Fruit fly (Drosophila melanogaster) Kc167 (cell line): Measurements from ENCODE around the gene CG32708.
"Not testable (repeated sequence)": the region's sequence is repeated elsewhere in the genome, so short reads cannot be mapped to it uniquely, and the experiment has no call there.

Experiments used
- Myc ChIP-seq: fragments of >200 bp; optimal IDR thresholded peaks from 2 replicates; lab custom pipeline; 2017; ENCODE audit warnings: missing external identifiers
- Sin3A ChIP-seq: fragments of >200 bp; optimal IDR thresholded peaks from 2 replicates; lab custom pipeline; 2018; ENCODE audit warnings: missing external identifiers
- h ChIP-seq: fragments of >200 bp; optimal IDR thresholded peaks from 3 replicates; lab custom pipeline; 2018; ENCODE audit warnings: missing external identifiers
- insv ChIP-seq: fragments of >200 bp; optimal IDR thresholded peaks from 3 replicates; lab custom pipeline; 2018; ENCODE audit warnings: missing external identifiers
- psq ChIP-seq: fragments of >200 bp; optimal IDR thresholded peaks from 2 replicates; lab custom pipeline; 2017; ENCODE audit warnings: missing external identifiers
- ttk ChIP-seq: sonication (Bioruptor generic); optimal IDR thresholded peaks from 2 replicates; lab custom pipeline; 2017; ENCODE audit warnings: missing external identifiers

Gene CG32708

dm6 chrX:9074040-9074439 is 11.7 kb upstream of the CG32708 start:
- TF ChIP-seq psq = no peak
- no peak for TF ChIP-seq Myc (lab: Kevin White, UChicago)
- TF ChIP-seq insv (lab: Kevin White, UChicago) = no peak
- no peak for TF ChIP-seq h (lab: Kevin White, UChicago)
- TF ChIP-seq ttk (lab: Kevin White, UChicago) = no peak
- TF ChIP-seq Sin3A (lab: Kevin White, UChicago) = no peak

DNA sequence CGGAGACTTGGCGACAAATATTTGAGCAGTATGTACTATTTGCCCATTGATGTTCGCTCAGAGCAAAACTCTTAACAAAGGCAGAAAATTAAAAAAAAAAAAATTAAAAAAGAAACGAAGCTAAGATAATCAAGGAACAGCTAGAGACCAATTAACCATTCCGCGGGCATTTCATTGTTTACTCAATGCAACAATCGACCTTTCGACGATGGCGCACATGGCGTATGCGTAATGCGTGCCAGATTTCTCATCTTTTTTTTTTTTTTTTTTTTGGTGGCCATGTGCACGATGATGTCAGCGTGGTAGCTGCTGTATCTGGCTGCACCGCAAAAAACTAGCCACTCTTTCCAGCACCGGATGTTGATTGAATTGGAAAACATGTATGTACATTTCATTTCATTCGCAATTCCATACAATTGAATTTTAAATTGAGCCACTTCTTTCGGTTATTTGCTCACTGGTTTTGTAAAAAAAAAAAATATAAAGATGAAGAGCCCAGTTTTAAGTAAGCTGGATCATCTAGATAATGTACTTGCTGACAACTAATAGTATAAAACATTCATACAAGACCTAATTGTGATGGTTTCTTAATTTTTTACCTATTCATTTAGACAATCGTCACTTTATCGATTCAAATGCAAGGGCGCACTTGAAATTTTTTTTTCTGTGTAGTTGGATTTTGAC is 9.9 kb upstream of the CG32708 start:
- TF ChIP-seq ttk (lab: Kevin White, UChicago) (no peak), Myc (lab: Kevin White, UChicago) (no peak)

- TF ChIP-seq h (lab: Kevin White, UChicago) = no peak
- TF ChIP-seq ttk (lab: Kevin White, UChicago) = no peak
- TF ChIP-seq Myc (lab: Kevin White, UChicago) = no peak
- TF ChIP-seq insv (lab: Kevin White, UChicago) = no peak
These were observed 8.2 kb upstream of the CG32708 start for dm6 chrX:9077558-9077957.

DNA sequence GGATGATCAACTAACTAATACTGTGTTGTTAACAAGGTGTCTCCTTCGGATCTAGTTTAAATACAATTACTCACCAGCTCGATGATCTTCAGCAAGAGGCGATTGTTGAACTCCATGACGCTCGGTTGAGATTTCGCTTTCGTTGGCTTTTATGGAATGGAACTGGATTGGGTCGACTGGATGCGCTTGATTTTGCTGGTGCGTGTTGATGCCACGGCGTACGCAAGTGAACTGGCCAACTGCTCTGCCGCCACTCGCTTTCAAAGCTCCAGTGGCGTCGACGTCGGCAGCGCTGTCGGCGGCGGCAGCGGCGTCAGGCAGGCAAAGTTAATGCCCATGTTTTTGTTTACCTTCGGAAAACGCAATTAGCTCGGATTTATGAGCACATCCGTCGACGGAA is 7.5 kb upstream of the CG32708 start, which contains the start of gene CG44325:
Gene CG44325, minus strand, starts transcription at position 237 of the 400 bp plus-strand sequence.
- TF ChIP-seq h (lab: Kevin White, UChicago) (no peak), Myc (lab: Kevin White, UChicago) (no peak), psq (no peak), Sin3A (lab: Kevin White, UChicago) (no peak), insv (lab: Kevin White, UChicago) (no peak), ttk (lab: Kevin White, UChicago) (no peak)

DNA sequence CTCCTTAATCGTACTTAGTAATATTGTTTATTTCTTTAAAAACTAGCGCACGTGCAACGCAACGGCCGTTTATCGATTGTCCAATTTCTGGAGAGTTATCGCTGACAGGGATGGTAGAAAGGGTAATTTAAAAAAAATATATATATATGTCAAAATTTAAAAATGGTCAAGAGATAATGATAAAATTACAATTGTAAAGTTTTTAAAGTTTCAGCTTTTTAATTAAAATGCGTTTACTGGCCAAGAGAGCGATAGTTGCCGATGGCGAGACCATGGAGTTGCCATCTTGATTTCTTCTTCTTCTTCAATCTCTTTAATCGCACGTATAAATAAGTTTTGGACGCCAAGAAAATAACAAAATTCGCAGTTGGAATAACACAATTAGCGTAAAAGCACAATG is 4.8 kb upstream of the CG32708 start, which contains the start of the genes CG7246 and HP1b:
Gene CG7246, minus strand, starts transcription at position 96 of the 400 bp plus-strand sequence.
Gene HP1b, plus strand, starts transcription at position 102 of the 400 bp plus-strand sequence.
- TF ChIP-seq h (lab: Kevin White, UChicago) = no peak

DNA sequence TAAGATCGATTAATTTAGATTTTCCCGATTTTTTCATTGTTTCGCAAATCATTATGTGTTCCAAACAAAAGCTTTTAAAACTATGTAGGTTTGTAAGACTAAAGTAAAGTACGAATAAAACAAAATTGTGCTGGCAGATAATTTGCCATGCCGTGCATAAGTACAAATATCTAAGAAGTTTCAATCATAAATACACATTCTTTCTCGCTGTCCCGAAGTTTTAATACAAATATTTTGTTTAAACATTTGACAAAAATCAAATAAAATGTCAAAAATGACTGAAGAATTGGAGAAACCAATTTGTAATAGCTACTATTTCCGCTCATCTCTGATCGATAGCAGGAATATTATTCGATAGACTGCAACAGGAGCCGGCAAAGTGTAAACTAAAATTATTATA is 3.1 kb upstream of the CG32708 start, which contains the start of gene APC4:
Gene APC4, plus strand, starts transcription at position 332 of the 400 bp plus-strand sequence.
- no peak for TF ChIP-seq Sin3A (lab: Kevin White, UChicago)
- TF ChIP-seq psq = no peak
- TF ChIP-seq insv (lab: Kevin White, UChicago) = no peak
- TF ChIP-seq ttk (lab: Kevin White, UChicago) = no peak
- TF ChIP-seq Myc (lab: Kevin White, UChicago) = no peak
- TF ChIP-seq h (lab: Kevin White, UChicago) = no peak

- not testable (repeated sequence) for TF ChIP-seq h, Sin3A, insv (lab: Kevin White, UChicago)
These were observed 1.0 kb downstream of the CG32708 start, which contains the start of gene CG32706 for dm6 chrX:9086702-9087179. TSS of gene CG32706 (plus strand) at chrX:9087129.

- TF ChIP-seq h, Myc, Sin3A (lab: Kevin White, UChicago): not testable (repeated sequence)
These were observed 2.2 kb downstream of the CG32708 start, which contains the start of gene CG6999 for dm6 chrX:9087920-9088417. TSS of gene CG6999 (plus strand) at chrX:9088367.

dm6 chrX:9089254-9090056 is 3.7 kb downstream of the CG32708 start, which contains the start of gene CCT2:
TSS of gene CCT2 (plus strand) at chrX:9089513.
- TF ChIP-seq Myc (lab: Kevin White, UChicago) (no peak), Sin3A (lab: Kevin White, UChicago) (no peak), insv (lab: Kevin White, UChicago) (no peak), ttk (lab: Kevin White, UChicago) (no peak), h (lab: Kevin White, UChicago) (no peak), psq (no peak)

DNA sequence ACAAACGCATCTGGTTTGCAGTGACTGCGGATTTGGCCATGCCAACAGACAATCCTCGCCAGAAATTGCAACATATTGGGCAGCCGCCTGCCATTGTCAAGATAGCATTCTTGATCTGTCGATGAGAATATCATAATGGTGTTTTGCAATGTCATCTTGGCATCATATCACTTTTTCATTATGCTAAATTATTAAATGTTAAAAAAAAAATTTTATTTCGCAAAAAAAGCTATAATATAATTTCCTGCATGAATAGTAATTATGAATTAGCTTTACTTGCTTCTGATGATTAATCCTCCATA is 4.3 kb downstream of the CG32708 start:
- TF ChIP-seq Myc (lab: Kevin White, UChicago) (no peak), insv (lab: Kevin White, UChicago) (no peak), ttk (lab: Kevin White, UChicago) (no peak)

DNA sequence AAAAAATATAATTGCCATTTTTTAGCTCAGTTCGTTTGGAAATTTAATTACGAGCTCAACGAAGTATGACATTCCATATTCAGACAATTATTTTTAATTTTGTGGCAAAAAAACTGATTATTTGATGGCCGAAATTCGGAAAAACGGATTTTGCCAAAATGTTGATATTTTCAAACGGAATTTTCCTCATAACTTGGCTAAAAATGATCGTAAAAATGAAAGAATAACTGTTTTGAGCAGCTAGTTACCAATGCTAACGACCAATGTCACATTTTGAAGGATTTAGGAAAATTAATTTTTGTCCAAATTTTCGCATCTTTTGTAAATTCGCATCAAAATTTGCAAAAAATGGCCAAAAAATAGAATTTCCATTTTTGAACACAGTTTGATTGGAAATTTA is 7.3 kb downstream of the CG32708 start:
- TF ChIP-seq Sin3A (lab: Kevin White, UChicago) (no peak), ttk (lab: Kevin White, UChicago) (no peak), h (lab: Kevin White, UChicago) (no peak), psq (no peak), Myc (lab: Kevin White, UChicago) (no peak), insv (lab: Kevin White, UChicago) (no peak)

- TF ChIP-seq ttk (lab: Kevin White, UChicago) = no peak
- no peak for TF ChIP-seq Sin3A (lab: Kevin White, UChicago)
- no peak for TF ChIP-seq h (lab: Kevin White, UChicago)
- no peak for TF ChIP-seq Myc (lab: Kevin White, UChicago)
- no peak for TF ChIP-seq insv (lab: Kevin White, UChicago)
- TF ChIP-seq psq = no peak
These were observed 8.2 kb downstream of the CG32708 start for dm6 chrX:9093912-9094311.
